Worm (Caenorhabditis elegans) whole organism, mixed stage, embryonic: ENCODE measurements around the gene Y49F6B.8.

Experiments
- ceh-83 ChIP-seq: fragments of 200-800 bp; sonication (Bioruptor generic); optimal IDR thresholded peaks from 2 replicates; lab custom pipeline; 2018; ENCODE audit warnings: mild to moderate bottlenecking, missing genetic modification characterization, missing compliant biosample characterization
- lin-13 ChIP-seq: fragments of 150-350 bp; optimal IDR thresholded peaks from 2 replicates; lab custom pipeline; 2014; ENCODE audit warnings: missing biosample characterization, missing genetic modification characterization
- mls-2 ChIP-seq: sonication (generic microtip); optimal IDR thresholded peaks from 2 replicates; lab custom pipeline; 2016; ENCODE audit warnings: mild to moderate bottlenecking, missing genetic modification characterization, moderate library complexity, missing compliant biosample characterization
- nhr-237 ChIP-seq: fragments of 150-350 bp; optimal IDR thresholded peaks from 2 replicates; lab custom pipeline; 2014; ENCODE audit warnings: missing biosample characterization, missing genetic modification characterization
- pha-4 ChIP-seq: fragments of 150-350 bp; optimal IDR thresholded peaks from 2 replicates; lab custom pipeline; 2018; ENCODE audit warnings: missing biosample characterization, missing genetic modification reagents, missing genetic modification characterization
- unc-39 ChIP-seq: fragments of 150-350 bp; optimal IDR thresholded peaks from 2 replicates; lab custom pipeline; 2014; ENCODE audit warnings: missing biosample characterization, missing genetic modification characterization

- TF ChIP-seq mls-2 (tag; lab: Kevin White, UChicago) (no peak), lin-13 (no peak), ceh-83 (GFP tag; lab: Kevin White, UChicago) (no peak), unc-39 (tag; lab: Kevin White, UChicago) (no peak), nhr-237 (tag; lab: Kevin White, UChicago) (no peak), pha-4 (tag; lab: Kevin White, UChicago) (no peak)
Observed at ce11 chrII:3473744-3474143, 7.7 kb downstream of the Y49F6B.8 start, which contains the start of gene sdz-32.
